Fruit fly (Drosophila melanogaster) whole organism, adult: ENCODE results near the gene plh.

Experiments used
- CG12768 ChIP-seq: fragments of 200-800 bp; sonication (Bioruptor generic); optimal IDR thresholded peaks from 2 replicates; lab custom pipeline; 2017; ENCODE audit warnings: missing biosample characterization, missing genetic modification characterization, mild to moderate bottlenecking, moderate library complexity, missing genetic modification reagents
- CG14711 ChIP-seq: fragments of 200-800 bp; sonication (Bioruptor generic); optimal IDR thresholded peaks from 2 replicates; lab custom pipeline; 2018; ENCODE audit warnings: missing biosample characterization, mild to moderate bottlenecking, missing genetic modification characterization, moderate library complexity
- CG1620 ChIP-seq: fragments of 200-800 bp; sonication (Bioruptor generic); optimal IDR thresholded peaks from 2 replicates; lab custom pipeline; 2016; ENCODE audit warnings: missing biosample characterization, missing genetic modification characterization
- CG33017 ChIP-seq: fragments of 200-800 bp; sonication (Bioruptor generic); optimal IDR thresholded peaks from 2 replicates; lab custom pipeline; 2018; ENCODE audit warnings: missing biosample characterization, mild to moderate bottlenecking, missing genetic modification characterization, moderate library complexity
- CG5204 ChIP-seq: fragments of 200-800 bp; sonication (Bioruptor generic); optimal IDR thresholded peaks from 2 replicates; lab custom pipeline; 2016; ENCODE audit warnings: missing biosample characterization, missing genetic modification characterization
- CG7045 ChIP-seq: fragments of 200-800 bp; sonication (Bioruptor generic); optimal IDR thresholded peaks from 2 replicates; lab custom pipeline; 2017; ENCODE audit warnings: missing biosample characterization, mild to moderate bottlenecking, missing genetic modification characterization
- CG7101 ChIP-seq: fragments of 200-800 bp; sonication (Bioruptor generic); optimal IDR thresholded peaks from 2 replicates; lab custom pipeline; 2018; ENCODE audit warnings: missing biosample characterization, mild to moderate bottlenecking, missing genetic modification characterization, moderate library complexity
- Clk ChIP-seq: fragments of 200-800 bp; sonication (Bioruptor generic); optimal IDR thresholded peaks from 2 replicates; lab custom pipeline; 2017; ENCODE audit warnings: missing biosample characterization, missing genetic modification characterization
- Crg-1 ChIP-seq: fragments of 200-800 bp; sonication (Bioruptor generic); optimal IDR thresholded peaks from 2 replicates; lab custom pipeline; 2016; ENCODE audit warnings: missing biosample characterization, missing genetic modification characterization
- Hr96 ChIP-seq: fragments of 200-800 bp; sonication (Bioruptor generic); optimal IDR thresholded peaks from 2 replicates; lab custom pipeline; 2016; ENCODE audit warnings: missing biosample characterization, missing genetic modification characterization
- Mnt ChIP-seq: fragments of 200-800 bp; sonication (Bioruptor generic); optimal IDR thresholded peaks from 2 replicates; lab custom pipeline; 2016; ENCODE audit warnings: missing biosample characterization, mild to moderate bottlenecking, missing genetic modification characterization
- bab1 ChIP-seq: fragments of 200-800 bp; sonication (Bioruptor generic); optimal IDR thresholded peaks from 3 replicates; lab custom pipeline; 2019; ENCODE audit warnings: missing biosample characterization, mild to moderate bottlenecking, missing genetic modification characterization, moderate library complexity
- cic ChIP-seq: fragments of 200-800 bp; sonication (Bioruptor generic); optimal IDR thresholded peaks from 2 replicates; lab custom pipeline; 2017; ENCODE audit warnings: missing biosample characterization, mild to moderate bottlenecking, missing genetic modification characterization, moderate library complexity
- cnc ChIP-seq, 2 experiments: fragments of >200 bp; optimal IDR thresholded peaks; 2 replicates each; lab custom pipeline; 2017
- kay ChIP-seq: fragments of 200-800 bp; sonication (Bioruptor generic); peaks from one replicate; lab custom pipeline; 2016; ENCODE audit warnings: missing biosample characterization, missing genetic modification characterization, borderline replicate concordance
- ovo ChIP-seq: fragments of 200-800 bp; sonication (Bioruptor generic); optimal IDR thresholded peaks from 2 replicates; lab custom pipeline; 2016; ENCODE audit warnings: missing biosample characterization, missing genetic modification characterization
- pad ChIP-seq: fragments of 200-800 bp; sonication (Bioruptor generic); optimal IDR thresholded peaks from 3 replicates; lab custom pipeline; 2017; ENCODE audit warnings: missing biosample characterization, missing genetic modification characterization, mild to moderate bottlenecking, moderate library complexity, missing genetic modification reagents
- tj ChIP-seq: fragments of 200-800 bp; sonication (Bioruptor generic); optimal IDR thresholded peaks from 3 replicates; lab custom pipeline; 2017; ENCODE audit warnings: missing biosample characterization, mild to moderate bottlenecking, missing genetic modification characterization, moderate library complexity
- toe ChIP-seq: fragments of 200-800 bp; sonication (Bioruptor generic); optimal IDR thresholded peaks from 2 replicates; lab custom pipeline; 2016; ENCODE audit warnings: missing biosample characterization, missing genetic modification characterization

The plh gene

dm6 chr3R:4992227-4992737 lies 18.5 kb downstream of the plh start:
- TF ChIP-seq CG12768 (GFP tag; lab: Kevin White, UChicago) (no peak), CG7101 (tag; lab: Kevin White, UChicago) (no peak), CG7045 (no peak)

- TF ChIP-seq CG1620 (GFP tag; lab: Kevin White, UChicago) = no peak
- TF ChIP-seq toe (GFP tag; lab: Kevin White, UChicago) = no peak
- no peak for TF ChIP-seq CG33017
- TF ChIP-seq cnc (optimal IDR thresholded peaks at IDR 0.05; lab: Kevin White, UChicago) = no peak
- TF ChIP-seq CG7045 = no peak
- no peak for TF ChIP-seq bab1 (GFP tag; lab: Kevin White, UChicago)
- TF ChIP-seq kay (GFP tag; lab: Kevin White, UChicago) = no peak
- no peak for TF ChIP-seq CG5204
- no peak for TF ChIP-seq pad
- TF ChIP-seq CG14711 (tag; lab: Kevin White, UChicago) = no peak
- no peak for TF ChIP-seq Crg-1 (GFP tag; lab: Kevin White, UChicago)
- no peak for TF ChIP-seq Mnt (GFP tag; lab: Kevin White, UChicago)
- TF ChIP-seq Hr96 (GFP tag; lab: Kevin White, UChicago) = no peak
Measured at dm6 chr3R:4989150-4990017, 21.4 kb downstream of the plh start.

- no peak for TF ChIP-seq ovo (GFP tag; lab: Kevin White, UChicago)
- no peak for TF ChIP-seq cic (GFP tag; lab: Kevin White, UChicago)
- TF ChIP-seq CG12768 (GFP tag; lab: Kevin White, UChicago) = no peak
- TF ChIP-seq kay (GFP tag; lab: Kevin White, UChicago) = no peak
- no peak for TF ChIP-seq Hr96 (GFP tag; lab: Kevin White, UChicago)
- no peak for TF ChIP-seq Crg-1 (GFP tag; lab: Kevin White, UChicago)
- TF ChIP-seq CG14711 (tag; lab: Kevin White, UChicago) = no peak
- TF ChIP-seq cnc (optimal IDR thresholded peaks at IDR 0.05; lab: Kevin White, UChicago) = no peak
- TF ChIP-seq toe (GFP tag; lab: Kevin White, UChicago) = no peak
- no peak for TF ChIP-seq Mnt (GFP tag; lab: Kevin White, UChicago)
- TF ChIP-seq Clk (GFP tag; lab: Kevin White, UChicago) = no peak
Measured at dm6 chr3R:4987408-4987807, 23.4 kb downstream of the plh start.

dm6 chr3R:4986666-4987065 lies 24.2 kb downstream of the plh start:
- no peak for TF ChIP-seq Mnt (GFP tag; lab: Kevin White, UChicago)

- TF ChIP-seq CG1620 (GFP tag; lab: Kevin White, UChicago) (no peak), kay (GFP tag; lab: Kevin White, UChicago) (no peak), ovo (GFP tag; lab: Kevin White, UChicago) (no peak), cic (GFP tag; lab: Kevin White, UChicago) (no peak), pad (no peak), CG5204 (no peak), toe (GFP tag; lab: Kevin White, UChicago) (no peak), CG14711 (tag; lab: Kevin White, UChicago) (no peak), Mnt (GFP tag; lab: Kevin White, UChicago) (no peak), Clk (GFP tag; lab: Kevin White, UChicago) (no peak), CG12768 (GFP tag; lab: Kevin White, UChicago) (no peak), Crg-1 (GFP tag; lab: Kevin White, UChicago) (no peak), bab1 (GFP tag; lab: Kevin White, UChicago) (no peak), Hr96 (GFP tag; lab: Kevin White, UChicago) (no peak), tj (GFP tag; lab: Kevin White, UChicago) (no peak), CG7101 (tag; lab: Kevin White, UChicago) (no peak)
Measured at dm6 chr3R:4984688-4985087, 26.1 kb downstream of the plh start.

dm6 chr3R:4984132-4984531 lies 26.7 kb downstream of the plh start, which contains the start of gene CG14662:
Gene CG14662 (minus strand): TSS chr3R:4984232.
- TF ChIP-seq CG14711 (tag; lab: Kevin White, UChicago) = no peak
- TF ChIP-seq kay (GFP tag; lab: Kevin White, UChicago) = peak; percentile 49
- TF ChIP-seq CG7101 (tag; lab: Kevin White, UChicago) = no peak

dm6 chr3R:4981076-4981593 lies 29.7 kb downstream of the plh start:
- no peak for TF ChIP-seq Mnt (GFP tag; lab: Kevin White, UChicago)
- TF ChIP-seq tj (GFP tag; lab: Kevin White, UChicago) = peak; percentile 62
- TF ChIP-seq CG7045 = no peak
